Worm (Caenorhabditis elegans) whole organism, L2 larva: Measurements from ENCODE around the gene F44E5.5.

Experiments
- aly-2 ChIP-seq: fragments of 150-350 bp; optimal IDR thresholded peaks from 2 replicates; lab custom pipeline; 2014; ENCODE audit warnings: missing biosample characterization, missing genetic modification characterization
- ama-1 ChIP-seq: fragments of 150-350 bp; optimal IDR thresholded peaks from 2 replicates; lab custom pipeline; 2018; ENCODE audit warnings: inconsistent platforms
- egl-27 ChIP-seq: sonication (generic microtip); optimal IDR thresholded peaks from 3 replicates; lab custom pipeline; 2017; ENCODE audit warnings: missing biosample characterization, missing genetic modification reagents, missing genetic modification characterization
- elt-1 ChIP-seq: fragments of 150-350 bp; optimal IDR thresholded peaks from 2 replicates; lab custom pipeline; 2014; ENCODE audit warnings: missing biosample characterization, missing genetic modification characterization
- elt-3 ChIP-seq: sonication (generic microtip); optimal IDR thresholded peaks from 2 replicates; lab custom pipeline; 2017; ENCODE audit warnings: missing biosample characterization, missing genetic modification characterization
- mab-5 ChIP-seq: fragments of 150-350 bp; optimal IDR thresholded peaks from 2 replicates; lab custom pipeline; 2014; ENCODE audit warnings: missing biosample characterization, missing genetic modification characterization
- mdl-1 ChIP-seq, 2 experiments: fragments of 150-350 bp in 1 of 2; sonication (generic microtip) in 1 of 2; optimal IDR thresholded peaks; 2 replicates each; lab custom pipeline; 2017; ENCODE audit warnings: missing biosample characterization in 2 of 2, missing genetic modification characterization in 2 of 2
- nhr-10 ChIP-seq: sonication (generic microtip); optimal IDR thresholded peaks from 2 replicates; lab custom pipeline; 2017; ENCODE audit warnings: missing biosample characterization, missing genetic modification characterization
- nhr-11 ChIP-seq: fragments of 150-350 bp; optimal IDR thresholded peaks from 2 replicates; lab custom pipeline; 2014; ENCODE audit warnings: missing biosample characterization, missing genetic modification characterization
- unc-39 ChIP-seq: fragments of 150-350 bp; optimal IDR thresholded peaks from 2 replicates; lab custom pipeline; 2014; ENCODE audit warnings: missing biosample characterization, missing genetic modification characterization
- ztf-11 ChIP-seq: sonication (generic microtip); optimal IDR thresholded peaks from 2 replicates; lab custom pipeline; 2017; ENCODE audit warnings: missing biosample characterization, missing genetic modification characterization

- TF ChIP-seq mdl-1 (tag; optimal IDR thresholded peaks at IDR 0.05; lab: Kevin White, UChicago) (no peak), nhr-11 (tag; lab: Kevin White, UChicago) (no peak), ama-1 (no peak), elt-1 (no peak), ztf-11 (no peak), nhr-10 (tag; lab: Kevin White, UChicago) (no peak), mab-5 (tag; lab: Kevin White, UChicago) (no peak), unc-39 (tag; lab: Kevin White, UChicago) (no peak), elt-3 (no peak), egl-27 (tag; lab: Kevin White, UChicago) (no peak), aly-2 (tag; lab: Kevin White, UChicago) (no peak)
Observed at ce11 chrII:11772364-11772763, 12.9 kb downstream of the F44E5.5 start, which contains the start of gene F44E5.15.
